Fruit fly (Drosophila melanogaster) whole organism, pupa: Measurements from ENCODE around the gene CG13699.

Experiments used
- CG10348 ChIP-seq: fragments of 200-800 bp; sonication (Bioruptor generic); IDR thresholded peaks from 2 replicates; pipeline ENCODE4 v1.3.6; 2022; ENCODE audit warnings: missing biosample characterization, missing genetic modification characterization
- CG12605 ChIP-seq: fragments of 200-800 bp; sonication (Bioruptor generic); IDR thresholded peaks from 2 replicates; pipeline ENCODE4 v1.3.6; 2022; ENCODE audit warnings: missing biosample characterization, missing genetic modification characterization
- CG15710 ChIP-seq: fragments of 200-800 bp; sonication (Bioruptor generic); optimal IDR thresholded peaks from 2 replicates; lab custom pipeline; 2018; ENCODE audit warnings: missing biosample characterization, mild to moderate bottlenecking, missing genetic modification characterization, moderate library complexity
- CG34367 ChIP-seq: fragments of 200-800 bp; sonication (Bioruptor generic); optimal IDR thresholded peaks from 2 replicates; lab custom pipeline; 2018; ENCODE audit warnings: missing biosample characterization, mild to moderate bottlenecking, missing genetic modification characterization
- CG8301 ChIP-seq: fragments of 200-800 bp; sonication (Bioruptor generic); optimal IDR thresholded peaks from 2 replicates; lab custom pipeline; 2018; ENCODE audit warnings: missing biosample characterization, mild to moderate bottlenecking, missing genetic modification characterization
- EcR ChIP-seq: fragments of 200-800 bp; sonication (Bioruptor generic); optimal IDR thresholded peaks from 3 replicates; lab custom pipeline; 2019; ENCODE audit warnings: missing biosample characterization, missing genetic modification characterization, mild to moderate bottlenecking, moderate library complexity, missing genetic modification reagents

DNA sequence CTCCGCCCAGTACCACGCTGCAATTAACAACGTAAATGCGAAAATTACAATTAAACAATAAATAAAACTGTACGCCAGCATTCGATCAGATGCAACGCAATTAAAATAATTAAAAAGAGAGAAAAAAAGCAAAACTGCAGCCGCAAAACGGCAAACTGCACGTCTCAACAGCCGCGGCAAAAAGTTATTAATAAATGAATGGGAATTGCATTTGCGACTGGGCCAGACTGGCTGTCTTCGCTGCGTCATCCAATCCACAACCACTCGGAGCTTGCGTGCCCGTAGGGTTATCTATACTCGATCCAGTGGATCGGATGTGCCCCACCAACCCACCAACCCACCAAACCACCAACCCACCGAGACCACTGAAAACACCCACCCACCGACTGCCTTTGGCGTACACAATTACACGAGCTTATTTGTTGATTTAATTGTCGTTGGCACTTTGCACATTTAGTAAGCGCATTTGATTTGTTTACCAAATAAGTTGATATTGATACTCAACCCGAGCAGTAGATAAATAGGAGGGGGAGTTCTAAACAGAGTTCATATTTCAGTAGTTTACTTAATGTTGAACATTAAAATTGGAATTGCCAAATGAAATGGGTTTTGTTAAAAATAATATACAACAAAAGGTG is 17.4 kb upstream of the CG13699 start:
- TF ChIP-seq CG15710 (tag; lab: Kevin White, UChicago): no peak
- TF ChIP-seq CG8301 (tag; lab: Kevin White, UChicago): no peak
- no peak for TF ChIP-seq CG10348 (GFP tag; lab: Robert Waterston, UW)
- no peak for TF ChIP-seq CG12605 (GFP tag; lab: Robert Waterston, UW)
- TF ChIP-seq EcR: no peak
- TF ChIP-seq CG34367: no peak
